Fruit fly (Drosophila melanogaster) whole organism, wandering third instar larva: ENCODE results near the gene CG7156.

Source experiments
- Abd-B ChIP-seq: fragments of >200 bp; optimal IDR thresholded peaks from 2 replicates; lab custom pipeline; 2017; ENCODE audit warnings: missing biosample characterization, missing genetic modification characterization
- CG32264 ChIP-seq: fragments of 200-800 bp; sonication (Bioruptor generic); optimal IDR thresholded peaks from 2 replicates; lab custom pipeline; 2016; ENCODE audit warnings: missing biosample characterization, missing genetic modification characterization
- CG9705 ChIP-seq: fragments of 200-800 bp; sonication (Bioruptor generic); optimal IDR thresholded peaks from 2 replicates; lab custom pipeline; 2018; ENCODE audit warnings: missing biosample characterization, mild to moderate bottlenecking, missing genetic modification characterization
- CrebA ChIP-seq: fragments of 200-800 bp; sonication (Bioruptor generic); optimal IDR thresholded peaks from 2 replicates; lab custom pipeline; 2016; ENCODE audit warnings: missing biosample characterization, mild to moderate bottlenecking, missing genetic modification characterization, borderline replicate concordance
- Dfd ChIP-seq: fragments of >200 bp; optimal IDR thresholded peaks from 2 replicates; lab custom pipeline; 2017; ENCODE audit warnings: missing biosample characterization, missing genetic modification characterization
- Dif ChIP-seq: fragments of 200-275, 200-300 bp; sonication (Bioruptor generic); optimal IDR thresholded peaks from 2 replicates; lab custom pipeline; 2018; ENCODE audit warnings: missing biosample characterization, missing genetic modification characterization; ENCODE audit not compliant: partially characterized antibody
- GATAd ChIP-seq: sonication (Bioruptor generic); optimal IDR thresholded peaks from 2 replicates; lab custom pipeline; 2016; ENCODE audit warnings: missing biosample characterization, missing genetic modification characterization
- HLH106 ChIP-seq: fragments of 200-800 bp; optimal IDR thresholded peaks from 3 replicates; lab custom pipeline; 2019; ENCODE audit warnings: missing biosample characterization, mild to moderate bottlenecking, missing genetic modification characterization, moderate library complexity
- Hnf4 ChIP-seq: fragments of 200-800 bp; sonication (Bioruptor generic); optimal IDR thresholded peaks from 2 replicates; lab custom pipeline; 2016; ENCODE audit warnings: missing biosample characterization, mild to moderate bottlenecking, missing genetic modification characterization
- Hr78 ChIP-seq: fragments of >200 bp; optimal IDR thresholded peaks from 2 replicates; lab custom pipeline; 2017; ENCODE audit warnings: missing biosample characterization, missing genetic modification characterization
- Hr83 ChIP-seq: fragments of 200-300 bp; sonication (Bioruptor generic); optimal IDR thresholded peaks from 2 replicates; lab custom pipeline; 2016; ENCODE audit warnings: missing biosample characterization, mild to moderate bottlenecking, missing genetic modification characterization, moderate library complexity; ENCODE audit not compliant: poor library complexity, severe bottlenecking
- Jra ChIP-seq: sonication (Bioruptor generic); optimal IDR thresholded peaks from 2 replicates; lab custom pipeline; 2016; ENCODE audit warnings: missing biosample characterization, missing genetic modification characterization
- Mio ChIP-seq: sonication (Bioruptor generic); optimal IDR thresholded peaks from 2 replicates; lab custom pipeline; 2016; ENCODE audit warnings: missing biosample characterization, missing genetic modification characterization
- Myc ChIP-seq: fragments of >200 bp; optimal IDR thresholded peaks from 2 replicates; lab custom pipeline; 2017
- N ChIP-seq: fragments of >200 bp; optimal IDR thresholded peaks from 2 replicates; lab custom pipeline; 2018; ENCODE audit warnings: missing biosample characterization, missing external identifiers, missing genetic modification characterization
- OdsH ChIP-seq: fragments of 200-800 bp; sonication (Bioruptor generic); optimal IDR thresholded peaks from 2 replicates; lab custom pipeline; 2016; ENCODE audit warnings: missing biosample characterization, mild to moderate bottlenecking, missing genetic modification characterization
- Rel ChIP-seq, 2 experiments: fragments of 200-800 bp; sonication (Bioruptor generic) in 1 of 2; optimal IDR thresholded peaks; 2 replicates in 1 of 2; 3 replicates in 1 of 2; lab custom pipeline; 2016 to 2019; ENCODE audit warnings: mild to moderate bottlenecking in 2 of 2, missing biosample characterization in 2 of 2, missing genetic modification characterization in 2 of 2, moderate library complexity in 1 of 2
- Sp1 ChIP-seq: fragments of 200-800 bp; sonication (Bioruptor generic); optimal IDR thresholded peaks from 3 replicates; lab custom pipeline; 2019; ENCODE audit warnings: missing biosample characterization, mild to moderate bottlenecking, missing genetic modification characterization, moderate library complexity
- Vsx2 ChIP-seq: fragments of 200-300, 225-300 bp; sonication (Bioruptor generic); optimal IDR thresholded peaks from 2 replicates; lab custom pipeline; 2018; ENCODE audit warnings: missing biosample characterization, missing genetic modification characterization; ENCODE audit not compliant: partially characterized antibody
- br ChIP-seq: fragments of 200-800 bp; sonication (Bioruptor generic); optimal IDR thresholded peaks from 2 replicates; lab custom pipeline; 2016; ENCODE audit warnings: missing biosample characterization, missing genetic modification characterization
- brk ChIP-seq: fragments of 200-800 bp; sonication (Bioruptor generic); optimal IDR thresholded peaks from 2 replicates; lab custom pipeline; 2016; ENCODE audit warnings: missing biosample characterization, mild to moderate bottlenecking, missing genetic modification characterization
- dl ChIP-seq, 2 experiments: fragments of 175-275, 200-275 bp in 1 of 2; fragments of 200-275 bp in 1 of 2; sonication (Bioruptor generic); optimal IDR thresholded peaks; lab custom pipeline; 2018; ENCODE audit warnings: mild to moderate bottlenecking in 2 of 2, missing biosample characterization in 2 of 2, missing genetic modification characterization in 2 of 2, moderate library complexity in 2 of 2; ENCODE audit not compliant: partially characterized antibody in 2 of 2, insufficient read depth in 1 of 2
- dmrt93B ChIP-seq: fragments of 200-800 bp; sonication (Bioruptor generic); optimal IDR thresholded peaks from 2 replicates; lab custom pipeline; 2018; ENCODE audit warnings: missing biosample characterization, mild to moderate bottlenecking, missing genetic modification characterization
- dsf ChIP-seq: sonication (Bioruptor generic); optimal IDR thresholded peaks from 2 replicates; lab custom pipeline; 2016; ENCODE audit warnings: missing biosample characterization, missing genetic modification characterization, borderline replicate concordance
- ey ChIP-seq: fragments of 200-800 bp; sonication (Bioruptor generic); optimal IDR thresholded peaks from 2 replicates; lab custom pipeline; 2016; ENCODE audit warnings: missing biosample characterization, missing genetic modification characterization
- foxo ChIP-seq, 2 experiments: fragments of 200-800 bp; sonication (Bioruptor generic); optimal IDR thresholded peaks; 2 replicates in 1 of 2; 3 replicates in 1 of 2; lab custom pipeline; 2016 to 2017; ENCODE audit warnings: missing biosample characterization in 2 of 2, missing genetic modification characterization in 2 of 2
- fru ChIP-seq: fragments of 200-800 bp; sonication (Bioruptor generic); optimal IDR thresholded peaks from 3 replicates; lab custom pipeline; 2016; ENCODE audit warnings: missing biosample characterization, mild to moderate bottlenecking, missing genetic modification characterization
- h ChIP-seq: fragments of 200-800 bp; sonication (Bioruptor generic); optimal IDR thresholded peaks from 3 replicates; lab custom pipeline; 2016; ENCODE audit warnings: missing biosample characterization, mild to moderate bottlenecking, missing genetic modification characterization
- jim ChIP-seq: fragments of 175-275, 200-325 bp; sonication (Bioruptor generic); optimal IDR thresholded peaks from 2 replicates; lab custom pipeline; 2016; ENCODE audit warnings: missing biosample characterization, mild to moderate bottlenecking, missing genetic modification characterization
- lola ChIP-seq: fragments of >200 bp; optimal IDR thresholded peaks from 2 replicates; lab custom pipeline; 2017; ENCODE audit warnings: missing biosample characterization, missing genetic modification characterization
- pan ChIP-seq: fragments of >200 bp; optimal IDR thresholded peaks from 2 replicates; lab custom pipeline; 2017
- psq ChIP-seq: fragments of 200-800 bp; sonication (Bioruptor generic); optimal IDR thresholded peaks from 3 replicates; lab custom pipeline; 2017; ENCODE audit warnings: missing biosample characterization, mild to moderate bottlenecking, missing genetic modification characterization, moderate library complexity
- rgr ChIP-seq: fragments of 200-800 bp; sonication (Bioruptor generic); optimal IDR thresholded peaks from 3 replicates; lab custom pipeline; 2016; ENCODE audit warnings: missing biosample characterization, mild to moderate bottlenecking, missing genetic modification characterization
- sage ChIP-seq: fragments of 200-800 bp; sonication (Bioruptor generic); optimal IDR thresholded peaks from 2 replicates; lab custom pipeline; 2016; ENCODE audit warnings: missing biosample characterization, mild to moderate bottlenecking, missing genetic modification characterization
- sv ChIP-seq: fragments of 200-800 bp; sonication (Bioruptor generic); optimal IDR thresholded peaks from 3 replicates; lab custom pipeline; 2016; ENCODE audit warnings: missing biosample characterization, missing genetic modification characterization
- tai ChIP-seq: sonication (Bioruptor generic); optimal IDR thresholded peaks from 2 replicates; lab custom pipeline; 2016; ENCODE audit warnings: missing biosample characterization, missing genetic modification characterization
- usp ChIP-seq: fragments of >200 bp; optimal IDR thresholded peaks from 2 replicates; lab custom pipeline; 2017; ENCODE audit warnings: missing biosample characterization, missing genetic modification characterization
- woc ChIP-seq: sonication (Bioruptor generic); optimal IDR thresholded peaks from 2 replicates; lab custom pipeline; 2016; ENCODE audit warnings: missing biosample characterization, mild to moderate bottlenecking, missing genetic modification characterization

The CG7156 gene

DNA sequence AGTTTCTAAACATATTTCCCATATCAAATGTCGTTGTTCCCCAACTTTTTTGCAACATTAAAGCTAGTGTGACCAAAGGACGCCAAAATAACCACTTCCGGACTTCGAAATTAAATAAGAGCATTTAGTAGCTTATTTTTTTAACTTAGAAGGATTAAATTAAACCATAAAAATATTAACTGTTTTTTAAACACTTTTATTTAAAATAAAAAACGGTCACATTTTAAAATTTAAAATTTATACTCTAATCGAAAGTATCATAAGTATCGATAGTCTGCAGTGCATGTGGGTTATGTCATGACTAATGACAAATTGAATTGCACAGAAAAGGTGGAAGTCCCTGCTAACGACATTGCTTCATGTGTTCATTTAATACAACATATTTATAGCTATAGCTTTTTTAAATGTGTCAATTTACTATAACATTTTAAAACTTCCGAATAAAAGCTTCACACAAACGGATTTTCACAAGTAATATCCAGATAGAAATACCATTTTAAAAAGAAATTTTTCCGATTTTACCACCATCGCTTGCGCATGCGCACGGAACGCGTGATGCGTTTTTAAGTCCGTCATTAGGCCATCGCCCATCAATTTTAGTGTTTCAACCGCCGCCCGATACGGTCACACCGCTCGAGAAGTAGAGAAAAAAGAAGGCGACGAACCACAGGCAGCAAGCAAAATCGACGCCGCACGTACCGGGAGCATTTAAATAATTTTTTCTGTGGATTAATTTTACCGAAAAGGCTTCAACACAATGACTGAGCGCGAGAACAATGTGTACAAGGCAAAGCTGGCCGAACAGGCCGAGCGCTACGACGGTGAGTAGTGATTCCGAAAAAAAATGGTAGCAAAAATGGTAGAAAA is at the start of gene CG7156, which contains the start of gene 14-3-3epsilon:
CG7156 (minus strand) TSS at position 71 of the 867 bp plus-strand sequence.
14-3-3epsilon (plus strand) TSS at position 443 of the 867 bp plus-strand sequence.
- peak; percentile 21 for TF ChIP-seq ey (GFP tag; lab: Kevin White, UChicago)
- peak; percentile 64 for TF ChIP-seq jim (GFP tag; lab: Kevin White, UChicago)
- peak in 1 of 2 experiments; percentile 46 for TF ChIP-seq foxo (GFP tag; optimal IDR thresholded peaks at IDR 0.05; lab: Kevin White, UChicago)
- peak; percentile 42 for TF ChIP-seq Sp1 (GFP tag; lab: Kevin White, UChicago)
- no peak for TF ChIP-seq br
- no peak for TF ChIP-seq Rel (GFP tag; optimal IDR thresholded peaks at IDR 0.05; lab: Kevin White, UChicago)
- TF ChIP-seq Rel (tag; optimal IDR thresholded peaks at IDR 0.05; lab: Kevin White, UChicago): peak; percentile 94
- TF ChIP-seq N: no peak
- TF ChIP-seq OdsH (GFP tag; lab: Kevin White, UChicago): peak; percentile 37
- no peak for TF ChIP-seq usp
- TF ChIP-seq Jra: peak; percentile 39
- TF ChIP-seq Dfd (GFP tag; lab: Kevin White, UChicago): no peak
- peak; percentile 30 for TF ChIP-seq sv (GFP tag; lab: Kevin White, UChicago)
- peak; percentile 17 for TF ChIP-seq dmrt93B (GFP tag; lab: Kevin White, UChicago)
- peak; percentile 25 for TF ChIP-seq HLH106 (tag; lab: Kevin White, UChicago)
- TF ChIP-seq Mio: no peak
- no peak for TF ChIP-seq Hr78 (GFP tag; lab: Kevin White, UChicago)
- TF ChIP-seq fru (GFP tag; lab: Kevin White, UChicago): peak; percentile 28
- TF ChIP-seq woc: peak; percentile 2
- TF ChIP-seq sage (GFP tag; lab: Kevin White, UChicago): no peak
- TF ChIP-seq Vsx2: peak; percentile 87
- TF ChIP-seq rgr (GFP tag; lab: Kevin White, UChicago): peak; percentile 5
- peak; percentile 71 for TF ChIP-seq Dif (GFP tag; lab: Kevin White, UChicago)
- no peak for TF ChIP-seq tai
- no peak for TF ChIP-seq lola (GFP tag; lab: Kevin White, UChicago)
- TF ChIP-seq dsf (GFP tag; lab: Kevin White, UChicago): no peak
- TF ChIP-seq CG32264 (GFP tag; lab: Kevin White, UChicago): no peak
- TF ChIP-seq Hnf4 (GFP tag; lab: Kevin White, UChicago): no peak
- no peak for TF ChIP-seq brk (GFP tag; lab: Kevin White, UChicago)
- peak; percentile 70 for TF ChIP-seq Myc
- TF ChIP-seq CG9705 (GFP tag; lab: Kevin White, UChicago): no peak
- TF ChIP-seq Abd-B: no peak
- TF ChIP-seq GATAd (GFP tag; lab: Kevin White, UChicago): no peak
- TF ChIP-seq h (GFP tag; lab: Kevin White, UChicago): peak; percentile 29
- no peak for TF ChIP-seq psq (GFP tag; lab: Kevin White, UChicago)
- no peak for TF ChIP-seq dl (GFP tag; optimal IDR thresholded peaks at IDR 0.05; lab: Kevin White, UChicago; ENCODE audit: insufficient read depth in 1 of 2, partially characterized antibody in 2 of 2)
- TF ChIP-seq Hr83: peak; percentile 22
- TF ChIP-seq pan (lab: Kevin White, UChicago): no peak
- no peak for TF ChIP-seq CrebA (GFP tag; lab: Kevin White, UChicago)

DNA sequence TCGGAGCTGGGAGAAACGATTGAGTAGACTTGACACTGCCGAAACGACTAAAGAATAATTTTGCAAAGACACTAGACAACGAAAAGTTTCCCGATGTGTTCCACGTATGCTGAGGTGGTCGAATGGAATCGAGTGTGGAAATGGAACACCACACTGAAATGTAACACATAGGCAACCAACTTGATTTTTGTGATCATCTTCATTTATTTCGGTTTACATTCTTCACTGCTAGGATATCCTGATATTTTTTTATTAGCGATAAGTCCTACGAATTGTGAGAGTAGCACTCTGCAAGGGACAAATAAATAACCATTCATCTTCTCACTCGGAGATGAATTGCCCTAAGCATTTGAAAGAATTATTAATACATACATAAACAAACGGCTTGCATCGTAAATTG is 46.7 kb upstream of the CG7156 start, which contains the start of gene CG7131:
CG7131 (minus strand) TSS at position 101 of the 400 bp plus-strand sequence.
- no peak for TF ChIP-seq Sp1 (GFP tag; lab: Kevin White, UChicago)
- TF ChIP-seq fru (GFP tag; lab: Kevin White, UChicago): no peak
- TF ChIP-seq jim (GFP tag; lab: Kevin White, UChicago): no peak
- TF ChIP-seq sv (GFP tag; lab: Kevin White, UChicago): no peak
- TF ChIP-seq tai: no peak
- TF ChIP-seq HLH106 (tag; lab: Kevin White, UChicago): no peak
- TF ChIP-seq psq (GFP tag; lab: Kevin White, UChicago): no peak
- no peak for TF ChIP-seq Abd-B
- no peak for TF ChIP-seq br
- no peak for TF ChIP-seq Hnf4 (GFP tag; lab: Kevin White, UChicago)
- TF ChIP-seq CG9705 (GFP tag; lab: Kevin White, UChicago): no peak
